Fruit fly (Drosophila melanogaster) whole organism, prepupa: ENCODE data around the gene CG31937.

Source experiments
- CG6808 ChIP-seq: fragments of 200-800 bp; sonication (Bioruptor generic); optimal IDR thresholded peaks from 3 replicates; lab custom pipeline; 2017; ENCODE audit warnings: missing biosample characterization, missing genetic modification characterization, mild to moderate bottlenecking, moderate library complexity, missing genetic modification reagents
- Sox102F ChIP-seq: fragments of 200-800 bp; sonication (Bioruptor generic); optimal IDR thresholded peaks from 2 replicates; lab custom pipeline; 2016; ENCODE audit warnings: missing biosample characterization, mild to moderate bottlenecking, missing genetic modification characterization
- dsx ChIP-seq: fragments of 200-800 bp; optimal IDR thresholded peaks from 3 replicates; lab custom pipeline; 2019; ENCODE audit warnings: missing biosample characterization, mild to moderate bottlenecking, missing genetic modification characterization, moderate library complexity; ENCODE audit not compliant: poor library complexity, severe bottlenecking
- fd85E ChIP-seq: fragments of 200-800 bp; sonication (Bioruptor generic); optimal IDR thresholded peaks from 3 replicates; lab custom pipeline; 2016; ENCODE audit warnings: missing biosample characterization, missing genetic modification characterization

DNA sequence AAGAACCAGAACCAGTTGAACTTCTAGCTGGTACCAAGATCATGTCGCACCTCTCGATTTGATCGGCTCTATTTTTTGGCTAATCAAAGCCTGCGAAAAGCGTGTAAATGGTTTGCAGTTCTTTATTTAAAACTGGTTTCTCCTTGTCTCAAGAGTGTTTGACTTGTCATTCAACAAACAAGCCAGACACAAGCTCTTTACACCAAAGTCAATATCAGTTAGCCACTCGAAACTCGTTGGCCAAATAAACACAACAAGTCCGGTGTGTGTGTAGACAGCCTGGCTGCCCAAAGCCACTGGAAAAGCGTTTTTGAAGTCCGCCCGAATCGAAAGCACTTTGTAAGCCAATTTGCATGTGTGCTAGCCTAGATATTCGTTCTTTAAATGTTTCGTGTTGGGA is 10.4 kb downstream of the CG31937 start:
- TF ChIP-seq Sox102F (no peak), CG6808 (no peak), dsx (GFP tag; lab: Kevin White, UChicago) (no peak), fd85E (no peak)
